Fruit fly (Drosophila melanogaster): ENCODE results near the gene CG34250.

Gene CG34250

DNA sequence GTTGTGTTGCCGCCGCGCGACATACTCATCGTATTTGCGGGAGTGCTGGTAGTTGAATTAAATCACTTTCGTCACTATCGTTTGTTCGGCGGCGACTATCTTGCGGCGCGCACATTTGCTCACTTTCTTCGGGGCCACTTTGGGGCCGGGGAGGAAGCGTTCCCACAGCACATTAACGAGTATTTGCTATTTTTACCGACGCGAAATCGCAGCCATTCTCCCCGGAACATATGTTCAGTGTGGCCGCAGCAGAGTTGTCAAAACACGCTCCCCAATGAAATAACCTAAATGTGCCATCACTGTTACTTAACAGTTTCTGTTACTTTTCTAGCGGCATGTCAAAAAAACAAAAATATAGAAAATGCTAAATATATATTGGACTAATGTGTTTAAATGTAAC lies 43.1 kb upstream of the CG34250 start, which contains the start of gene frc (continued):
- TF ChIP-seq cg (GFP tag; optimal IDR thresholded peaks at IDR 0.05) (no peak), CG10543 (GFP tag; optimal IDR thresholded peaks at IDR 0.05) (no peak), CG14014 (GFP tag; IDR thresholded peaks at IDR 0.05) (no peak), btn (GFP tag; optimal IDR thresholded peaks at IDR 0.05) (no peak), CG3995 (GFP tag; optimal IDR thresholded peaks at IDR 0.05) (peak; percentile 80), HLHmδ (GFP tag; optimal IDR thresholded peaks at IDR 0.05) (peak; percentile 45), corto (GFP tag; optimal IDR thresholded peaks at IDR 0.05) (no peak), nom (GFP tag; optimal IDR thresholded peaks at IDR 0.05) (peak; percentile 38), CG18476 (GFP tag; optimal IDR thresholded peaks at IDR 0.05) (no peak), Rx (GFP tag; IDR thresholded peaks at IDR 0.05) (no peak), org-1 (GFP tag; optimal IDR thresholded peaks at IDR 0.05) (no peak), CG9609 (GFP tag; optimal IDR thresholded peaks at IDR 0.05) (no peak), sisA (GFP tag; IDR thresholded peaks at IDR 0.05) (no peak), ind (GFP tag; optimal IDR thresholded peaks at IDR 0.05) (no peak), BtbVII (GFP tag; optimal IDR thresholded peaks at IDR 0.05) (no peak), Usf (GFP tag; optimal IDR thresholded peaks at IDR 0.05) (no peak), shn (GFP tag; optimal IDR thresholded peaks at IDR 0.05) (no peak), hbn (GFP tag; IDR thresholded peaks at IDR 0.05; ENCODE audit: partially characterized antibody) (peak; percentile 27; the same call in 1 of the 2 replicates), CG13287 (GFP tag; IDR thresholded peaks at IDR 0.05; ENCODE audit: partially characterized antibody) (0 out of 2 replicates have a peak, but pooled peaks have one; percentile 6), gfzf (GFP tag; optimal IDR thresholded peaks at IDR 0.05) (peak; percentile 82), MESR4 (GFP tag; optimal IDR thresholded peaks at IDR 0.05) (peak; percentile 77), PHDP (tag; optimal IDR thresholded peaks at IDR 0.05) (no peak), chm (GFP tag; IDR thresholded peaks at IDR 0.05) (0 out of 2 replicates have a peak, but pooled peaks have one; percentile 50), NC2β (GFP tag; optimal IDR thresholded peaks at IDR 0.05) (no peak), CG12236 (GFP tag; optimal IDR thresholded peaks at IDR 0.05) (no peak), ems (GFP tag; optimal IDR thresholded peaks at IDR 0.05) (no peak), CG34224 (GFP tag; IDR thresholded peaks at IDR 0.05; ENCODE audit: partially characterized antibody) (0 out of 3 replicates have a peak, but pooled peaks have one; percentile 14), pum (GFP tag; optimal IDR thresholded peaks at IDR 0.05) (no peak), CG17359 (tag; optimal IDR thresholded peaks at IDR 0.05) (no peak), Awh (GFP tag; IDR thresholded peaks at IDR 0.05) (no peak), CG4404 (GFP tag; IDR thresholded peaks at IDR 0.05) (no peak), CG11456 (GFP tag; IDR thresholded peaks at IDR 0.05) (no peak), CG3407 (GFP tag; optimal IDR thresholded peaks at IDR 0.05) (no peak), Jarid2 (GFP tag; optimal IDR thresholded peaks at IDR 0.05) (peak; percentile 29), amos (GFP tag; IDR thresholded peaks at IDR 0.05; ENCODE audit: partially characterized antibody) (0 out of 2 replicates have a peak, but pooled peaks have one; percentile 26), Ada2b (GFP tag; IDR thresholded peaks at IDR 0.05) (no peak), MBD-R2 (GFP tag; IDR thresholded peaks at IDR 0.05) (peak; percentile 65), Deaf1 (tag; optimal IDR thresholded peaks at IDR 0.05) (peak; percentile 18), CG2889 (GFP tag; IDR thresholded peaks at IDR 0.05) (no peak), Drgx (GFP tag; IDR thresholded peaks at IDR 0.05) (0 out of 2 replicates have a peak, but pooled peaks have one; percentile 28), fd96Cb (tag; optimal IDR thresholded peaks at IDR 0.05) (no peak), Dbx (GFP tag; IDR thresholded peaks at IDR 0.05) (peak; percentile 39; the same call in 1 of the 3 replicates), Taf1 (GFP tag; IDR thresholded peaks at IDR 0.05) (no peak), stwl (tag; optimal IDR thresholded peaks at IDR 0.05) (peak; percentile 8), klu (GFP tag; IDR thresholded peaks at IDR 0.05) (no peak), wor (GFP tag; IDR thresholded peaks at IDR 0.05) (no peak), CoRest (tag; optimal IDR thresholded peaks at IDR 0.05) (no peak), CG4282 (GFP tag; optimal IDR thresholded peaks at IDR 0.05) (no peak), CG17912 (GFP tag; optimal IDR thresholded peaks at IDR 0.05) (no peak), CG15269 (tag; optimal IDR thresholded peaks at IDR 0.05) (no peak)
